Worm (Caenorhabditis elegans) whole organism, L2 larva: Measurements from ENCODE around the gene C06A6.4.
A peak's percentile ranks its signal among the peaks of the same experiment; 100 is the strongest.

Experiments
- C34F6.9 ChIP-seq: fragments of 150-350 bp; optimal IDR thresholded peaks from 2 replicates; lab custom pipeline; 2014; ENCODE audit warnings: missing biosample characterization, missing genetic modification characterization
- R02D3.7 ChIP-seq: fragments of 150-350 bp; optimal IDR thresholded peaks from 2 replicates; lab custom pipeline; 2014; ENCODE audit warnings: missing biosample characterization, missing genetic modification characterization
- Y55F3AM.14 ChIP-seq: fragments of 200-800 bp; sonication (Bioruptor generic); optimal IDR thresholded peaks from 2 replicates; lab custom pipeline; 2018; ENCODE audit warnings: mild to moderate bottlenecking, missing genetic modification characterization, missing compliant biosample characterization
- ZK546.5 ChIP-seq: sonication (generic microtip); optimal IDR thresholded peaks from 2 replicates; lab custom pipeline; 2017; ENCODE audit warnings: missing biosample characterization, missing genetic modification characterization
- alr-1 ChIP-seq: fragments of 150-350 bp; optimal IDR thresholded peaks from 2 replicates; lab custom pipeline; 2014; ENCODE audit warnings: missing biosample characterization, missing genetic modification characterization
- ama-1 ChIP-seq: fragments of 150-350 bp; optimal IDR thresholded peaks from 2 replicates; lab custom pipeline; 2018; ENCODE audit warnings: inconsistent platforms
- blmp-1 ChIP-seq: sonication (generic microtip); optimal IDR thresholded peaks from 2 replicates; lab custom pipeline; 2017; ENCODE audit warnings: missing genetic modification characterization, mild to moderate bottlenecking, missing compliant biosample characterization, antibody characterized with exemption, moderate library complexity; ENCODE audit not compliant: insufficient read depth
- ceh-82 ChIP-seq: fragments of 150-350 bp; optimal IDR thresholded peaks from 2 replicates; lab custom pipeline; 2014; ENCODE audit warnings: missing biosample characterization, missing genetic modification characterization
- crh-2 ChIP-seq: sonication (generic microtip); optimal IDR thresholded peaks from 2 replicates; lab custom pipeline; 2017; ENCODE audit warnings: missing biosample characterization, missing genetic modification characterization
- dmd-4 ChIP-seq: sonication (generic microtip); optimal IDR thresholded peaks from 2 replicates; lab custom pipeline; 2017; ENCODE audit warnings: missing biosample characterization, missing genetic modification characterization
- egl-27 ChIP-seq: sonication (generic microtip); optimal IDR thresholded peaks from 3 replicates; lab custom pipeline; 2017; ENCODE audit warnings: missing biosample characterization, missing genetic modification reagents, missing genetic modification characterization
- elt-1 ChIP-seq: fragments of 150-350 bp; optimal IDR thresholded peaks from 2 replicates; lab custom pipeline; 2014; ENCODE audit warnings: missing biosample characterization, missing genetic modification characterization
- elt-3 ChIP-seq: sonication (generic microtip); optimal IDR thresholded peaks from 2 replicates; lab custom pipeline; 2017; ENCODE audit warnings: missing biosample characterization, missing genetic modification characterization
- fos-1 ChIP-seq: fragments of 150-350 bp; optimal IDR thresholded peaks from 2 replicates; lab custom pipeline; 2014; ENCODE audit warnings: missing biosample characterization, missing genetic modification characterization
- gmeb-1 ChIP-seq: fragments of 150-350 bp; optimal IDR thresholded peaks from 2 replicates; lab custom pipeline; 2014; ENCODE audit warnings: missing biosample characterization, missing genetic modification characterization
- lin-11 ChIP-seq: fragments of 150-350 bp; sonication (generic microtip); optimal IDR thresholded peaks from 2 replicates; lab custom pipeline; 2014; ENCODE audit warnings: missing biosample characterization, missing genetic modification characterization, inconsistent platforms, mixed read lengths
- lin-13 ChIP-seq: fragments of 150-350 bp; optimal IDR thresholded peaks from 2 replicates; lab custom pipeline; 2014; ENCODE audit warnings: missing biosample characterization, missing genetic modification reagents, missing genetic modification characterization
- lin-39 ChIP-seq: fragments of 150-350 bp; optimal IDR thresholded peaks from 2 replicates; lab custom pipeline; 2014; ENCODE audit warnings: missing biosample characterization, missing genetic modification reagents, missing genetic modification characterization
- lsy-2 ChIP-seq, 2 experiments: fragments of 150-350 bp in 1 of 2; sonication (generic microtip) in 1 of 2; optimal IDR thresholded peaks; 2 replicates each; lab custom pipeline; 2014 to 2017; ENCODE audit warnings: missing biosample characterization in 2 of 2, missing genetic modification characterization in 2 of 2
- mab-5 ChIP-seq: fragments of 150-350 bp; optimal IDR thresholded peaks from 2 replicates; lab custom pipeline; 2014; ENCODE audit warnings: missing biosample characterization, missing genetic modification characterization
- nhr-10 ChIP-seq: sonication (generic microtip); optimal IDR thresholded peaks from 2 replicates; lab custom pipeline; 2017; ENCODE audit warnings: missing biosample characterization, missing genetic modification characterization
- nhr-11 ChIP-seq: fragments of 150-350 bp; optimal IDR thresholded peaks from 2 replicates; lab custom pipeline; 2014; ENCODE audit warnings: missing biosample characterization, missing genetic modification characterization
- nhr-12 ChIP-seq: fragments of 150-350 bp; optimal IDR thresholded peaks from 2 replicates; lab custom pipeline; 2014; ENCODE audit warnings: missing biosample characterization, missing genetic modification characterization
- nhr-129 ChIP-seq: fragments of 150-350 bp; optimal IDR thresholded peaks from 2 replicates; lab custom pipeline; 2014; ENCODE audit warnings: missing biosample characterization, missing genetic modification characterization
- nhr-21 ChIP-seq: fragments of 150-350 bp; optimal IDR thresholded peaks from 2 replicates; lab custom pipeline; 2014; ENCODE audit warnings: missing biosample characterization, missing genetic modification characterization
- nhr-23 ChIP-seq: fragments of 150-350 bp; optimal IDR thresholded peaks from 2 replicates; lab custom pipeline; 2014; ENCODE audit warnings: missing biosample characterization, missing genetic modification reagents, missing genetic modification characterization
- nhr-237 ChIP-seq: fragments of 150-350 bp; optimal IDR thresholded peaks from 2 replicates; lab custom pipeline; 2014; ENCODE audit warnings: missing biosample characterization, missing genetic modification characterization
- nhr-25 ChIP-seq: fragments of 150-350 bp; sonication (generic microtip); optimal IDR thresholded peaks from 3 replicates; lab custom pipeline; 2014; ENCODE audit warnings: missing biosample characterization, missing genetic modification characterization
- peb-1 ChIP-seq: fragments of 150-350 bp; optimal IDR thresholded peaks from 2 replicates; lab custom pipeline; 2014; ENCODE audit warnings: missing biosample characterization, missing genetic modification characterization
- sem-4 ChIP-seq: fragments of 150-350 bp; optimal IDR thresholded peaks from 2 replicates; lab custom pipeline; 2014; ENCODE audit warnings: missing biosample characterization, missing genetic modification reagents, missing genetic modification characterization
- sma-3 ChIP-seq: sonication (generic microtip); optimal IDR thresholded peaks from 2 replicates; lab custom pipeline; 2016; ENCODE audit warnings: missing genetic modification reagents, missing genetic modification characterization, missing compliant biosample characterization
- unc-39 ChIP-seq: fragments of 150-350 bp; optimal IDR thresholded peaks from 2 replicates; lab custom pipeline; 2014; ENCODE audit warnings: missing biosample characterization, missing genetic modification characterization
- unc-55 ChIP-seq: fragments of 150-350 bp; sonication (generic microtip); optimal IDR thresholded peaks from 3 replicates; lab custom pipeline; 2014; ENCODE audit warnings: missing biosample characterization, missing genetic modification reagents, missing genetic modification characterization
- unc-62 ChIP-seq: fragments of 150-350 bp; optimal IDR thresholded peaks from 2 replicates; lab custom pipeline; 2014; ENCODE audit warnings: missing biosample characterization, missing genetic modification reagents, missing genetic modification characterization
- zag-1 ChIP-seq: fragments of 150-350 bp; optimal IDR thresholded peaks from 2 replicates; lab custom pipeline; 2014; ENCODE audit warnings: missing biosample characterization, missing genetic modification characterization
- ztf-11 ChIP-seq: sonication (generic microtip); optimal IDR thresholded peaks from 2 replicates; lab custom pipeline; 2017; ENCODE audit warnings: missing biosample characterization, missing genetic modification characterization

Gene C06A6.4

ce11 chrIV:7815683-7816183 is 13.4 kb downstream of the C06A6.4 start, which contains the start of gene cdgs-1 (continued):
- TF ChIP-seq ama-1: no peak
- no peak for TF ChIP-seq R02D3.7 (tag; lab: Kevin White, UChicago)
- TF ChIP-seq ceh-82 (tag; lab: Kevin White, UChicago): no peak

DNA sequence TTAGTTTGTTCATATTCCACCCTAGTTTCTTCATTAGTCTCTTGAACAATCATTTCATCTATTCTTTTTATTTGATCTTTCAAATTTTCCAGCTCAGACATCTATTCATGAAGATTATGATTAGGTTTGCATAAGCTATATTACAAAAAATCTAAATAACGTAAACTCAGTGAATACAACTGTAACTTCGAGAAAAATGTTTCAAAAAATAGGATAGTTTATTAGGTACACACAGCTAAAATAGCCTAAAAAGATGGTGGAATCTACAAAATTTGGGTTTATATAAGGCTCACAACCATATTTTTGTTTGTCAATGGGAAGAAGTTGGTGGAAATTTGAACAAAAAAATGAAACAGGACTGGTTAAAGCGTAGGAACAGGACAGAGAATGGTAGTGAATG is 16.4 kb downstream of the C06A6.4 start, which contains the start of gene zgpa-1:
zgpa-1 (minus strand) TSS at position 101 of the 400 bp plus-strand sequence.
- no peak for TF ChIP-seq alr-1 (tag; lab: Kevin White, UChicago)
- no peak for TF ChIP-seq nhr-21 (tag; lab: Kevin White, UChicago)
- no peak for TF ChIP-seq ztf-11
- no peak for TF ChIP-seq elt-3 (tag; lab: Kevin White, UChicago)
- TF ChIP-seq egl-27 (tag; lab: Kevin White, UChicago): no peak
- no peak for TF ChIP-seq unc-39
- TF ChIP-seq crh-2: no peak
- TF ChIP-seq fos-1 (tag; lab: Kevin White, UChicago): no peak
- TF ChIP-seq lin-13: no peak
- TF ChIP-seq blmp-1 (tag; lab: Kevin White, UChicago): no peak
- TF ChIP-seq nhr-10 (tag; lab: Kevin White, UChicago): no peak
- TF ChIP-seq mab-5 (tag; lab: Kevin White, UChicago): no peak
- no peak for TF ChIP-seq zag-1 (tag; lab: Kevin White, UChicago)

DNA sequence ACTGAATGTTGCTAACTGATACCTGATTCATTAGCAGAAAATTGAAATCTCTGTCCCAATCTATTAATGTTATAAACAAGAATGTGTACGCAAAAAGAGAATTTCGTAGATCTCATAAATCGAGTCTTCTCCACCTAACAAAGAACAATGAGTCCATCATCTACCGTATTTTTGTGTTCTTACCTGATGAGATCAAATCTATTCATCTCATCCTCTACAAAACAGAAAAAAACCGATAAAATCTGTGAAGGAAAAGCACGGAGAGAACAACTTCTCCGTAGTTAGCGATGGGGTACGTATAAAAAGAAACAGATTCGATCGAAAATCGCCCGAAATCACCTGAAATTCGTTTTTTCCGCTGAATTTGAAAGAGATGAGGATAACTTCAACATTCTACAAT is 20.5 kb downstream of the C06A6.4 start, which contains the start of gene C33H5.1:
C33H5.1 (plus strand) TSS at position 330 of the 400 bp plus-strand sequence.
- TF ChIP-seq zag-1 (tag; lab: Kevin White, UChicago) (no peak), elt-1 (tag; lab: Kevin White, UChicago) (peak; percentile 59), peb-1 (tag; lab: Kevin White, UChicago) (no peak), C34F6.9 (tag; lab: Kevin White, UChicago) (no peak), nhr-237 (tag; lab: Kevin White, UChicago) (no peak)

DNA sequence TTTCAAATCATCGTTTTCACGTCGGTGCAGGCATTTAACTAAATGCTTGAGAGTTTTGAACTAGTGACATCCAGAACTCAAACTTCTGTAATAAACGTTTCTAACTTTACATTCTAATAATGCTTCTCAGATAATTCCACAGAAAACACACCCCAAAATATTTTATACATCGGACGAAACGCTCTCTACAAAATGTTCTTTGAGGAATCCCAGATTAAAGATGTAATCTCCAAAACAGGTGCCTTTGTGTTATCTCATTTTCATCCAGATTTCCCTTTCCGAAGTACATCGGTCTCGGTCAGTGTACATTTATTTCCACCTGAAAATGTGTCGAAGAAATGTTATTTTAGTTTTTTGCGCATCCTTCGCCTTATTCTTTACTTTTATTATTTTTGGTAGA is 24.4 kb downstream of the C06A6.4 start, which contains the start of gene C33H5.2:
C33H5.2 (plus strand) TSS at position 301 of the 400 bp plus-strand sequence.
- TF ChIP-seq unc-55 (GFP tag; lab: Kevin White, UChicago): no peak
- no peak for TF ChIP-seq ceh-82 (tag; lab: Kevin White, UChicago)
- TF ChIP-seq lin-11 (tag; lab: Kevin White, UChicago): no peak
- TF ChIP-seq lsy-2 (tag; optimal IDR thresholded peaks at IDR 0.05; lab: Kevin White, UChicago): no peak
- no peak for TF ChIP-seq nhr-23
- TF ChIP-seq sma-3: no peak
- TF ChIP-seq nhr-129 (tag; lab: Kevin White, UChicago): no peak
- TF ChIP-seq nhr-25 (tag; lab: Kevin White, UChicago): no peak
- no peak for TF ChIP-seq nhr-237 (tag; lab: Kevin White, UChicago)
- TF ChIP-seq ZK546.5: no peak
- no peak for TF ChIP-seq alr-1 (tag; lab: Kevin White, UChicago)
- TF ChIP-seq dmd-4: no peak
- TF ChIP-seq nhr-11 (tag; lab: Kevin White, UChicago): no peak

DNA sequence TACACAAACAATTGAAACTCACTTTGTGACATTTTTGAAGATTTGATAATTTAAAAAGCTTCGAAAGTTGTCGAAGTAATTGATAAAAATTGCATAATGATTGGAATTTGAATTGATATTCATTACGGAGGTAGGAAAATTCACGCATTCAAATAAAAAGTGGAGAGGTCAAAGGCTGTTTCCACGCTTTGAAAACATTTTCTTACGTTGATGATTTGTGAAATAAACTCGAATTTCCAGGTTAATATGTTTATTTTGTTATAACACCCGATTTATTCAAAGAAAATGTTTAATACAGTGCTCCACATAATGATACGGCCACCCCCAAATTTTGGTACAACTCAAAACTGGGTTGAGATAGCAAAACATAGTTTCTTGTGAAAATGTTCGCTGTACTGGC is 25.8 kb downstream of the C06A6.4 start, which contains the start of gene C33H5.16:
C33H5.16 (minus strand) TSS at position 101 of the 400 bp plus-strand sequence.
- TF ChIP-seq nhr-25 (tag; lab: Kevin White, UChicago): no peak
- TF ChIP-seq nhr-11 (tag; lab: Kevin White, UChicago): no peak
- TF ChIP-seq Y55F3AM.14 (GFP tag; lab: Kevin White, UChicago): no peak

- TF ChIP-seq nhr-237 (tag; lab: Kevin White, UChicago) (no peak), ztf-11 (no peak), unc-62 (GFP tag; lab: Kevin White, UChicago) (no peak), nhr-25 (tag; lab: Kevin White, UChicago) (no peak), alr-1 (tag; lab: Kevin White, UChicago) (no peak), ceh-82 (tag; lab: Kevin White, UChicago) (no peak), nhr-21 (tag; lab: Kevin White, UChicago) (no peak), elt-3 (tag; lab: Kevin White, UChicago) (no peak), zag-1 (tag; lab: Kevin White, UChicago) (no peak), nhr-23 (no peak), sem-4 (tag; lab: Kevin White, UChicago) (no peak), lin-39 (tag; lab: Kevin White, UChicago) (no peak), unc-55 (GFP tag; lab: Kevin White, UChicago) (no peak), nhr-12 (tag; lab: Kevin White, UChicago) (no peak), gmeb-1 (tag; lab: Kevin White, UChicago) (no peak), blmp-1 (tag; lab: Kevin White, UChicago) (no peak), lin-13 (no peak), sma-3 (no peak)
Observed at ce11 chrIV:7800338-7800737, 28.8 kb downstream of the C06A6.4 start.
